Fruit fly (Drosophila melanogaster) whole organism, embryonic: ENCODE results near the gene CG7164.
A peak's percentile ranks its signal among the peaks of the same experiment; 100 is the strongest.

Experiments
- Ada2b ChIP-seq: fragments of 200-800 bp; sonication (Bioruptor generic); IDR thresholded peaks from 2 replicates; pipeline ENCODE4 v1.3.6; 2022; ENCODE audit warnings: missing biosample characterization, missing genetic modification characterization
- B-H1 ChIP-seq: fragments of 200-800 bp; sonication (Bioruptor generic); IDR thresholded peaks from 3 replicates; pipeline ENCODE4 v1.3.6; 2022; ENCODE audit warnings: missing biosample characterization, missing genetic modification characterization
- BEAF-32 ChIP-seq: fragments of 200-800 bp; sonication (Bioruptor generic); optimal IDR thresholded peaks from 3 replicates; lab custom pipeline; 2017; ENCODE audit warnings: missing biosample characterization, missing genetic modification characterization, mild to moderate bottlenecking, moderate library complexity, missing genetic modification reagents
- Bdp1 ChIP-seq: fragments of 200-800 bp; sonication (Bioruptor generic); optimal IDR thresholded peaks from 3 replicates; lab custom pipeline; 2016; ENCODE audit warnings: missing biosample characterization, missing genetic modification characterization
- CG10209 ChIP-seq: fragments of 200-800 bp; sonication (Bioruptor generic); optimal IDR thresholded peaks from 3 replicates; lab custom pipeline; 2017; ENCODE audit warnings: missing biosample characterization, mild to moderate bottlenecking, missing genetic modification characterization, missing genetic modification reagents
- CG10274 ChIP-seq: fragments of 200-800 bp; sonication (Bioruptor generic); optimal IDR thresholded peaks from 3 replicates; lab custom pipeline; 2017; ENCODE audit warnings: missing biosample characterization, mild to moderate bottlenecking, missing genetic modification characterization
- CG10543 ChIP-seq: fragments of 200-800 bp; sonication (Bioruptor generic); optimal IDR thresholded peaks from 3 replicates; lab custom pipeline; 2017; ENCODE audit warnings: missing biosample characterization, mild to moderate bottlenecking, missing genetic modification characterization, moderate library complexity
- CG17328 ChIP-seq: fragments of 200-800 bp; sonication (Bioruptor generic); IDR thresholded peaks from 2 replicates; pipeline ENCODE4 v1.3.6; 2022; ENCODE audit warnings: missing biosample characterization, missing genetic modification characterization
- CG3407 ChIP-seq: fragments of 200-800 bp; sonication (Bioruptor generic); optimal IDR thresholded peaks from 2 replicates; lab custom pipeline; 2018; ENCODE audit warnings: missing biosample characterization, mild to moderate bottlenecking, missing genetic modification characterization
- CG4360 ChIP-seq: fragments of 200-800 bp; sonication (Bioruptor generic); IDR thresholded peaks from 2 replicates; pipeline ENCODE4 v1.3.6; 2022; ENCODE audit warnings: missing biosample characterization, missing genetic modification characterization
- CG43689 ChIP-seq: fragments of 200-800 bp; sonication (Bioruptor generic); IDR thresholded peaks from 2 replicates; pipeline ENCODE4 v1.3.6; 2022; ENCODE audit warnings: missing biosample characterization, missing genetic modification characterization
- CG4617 ChIP-seq: fragments of 200-800 bp; sonication (Bioruptor generic); optimal IDR thresholded peaks from 3 replicates; lab custom pipeline; 2016; ENCODE audit warnings: missing biosample characterization, missing genetic modification characterization, borderline replicate concordance
- CG7928 ChIP-seq: fragments of 200-800 bp; sonication (Bioruptor generic); optimal IDR thresholded peaks from 2 replicates; lab custom pipeline; 2017; ENCODE audit warnings: missing biosample characterization, mild to moderate bottlenecking, missing genetic modification characterization
- CG8359 ChIP-seq: fragments of 200-800 bp; sonication (Bioruptor generic); optimal IDR thresholded peaks from 2 replicates; lab custom pipeline; 2017; ENCODE audit warnings: missing biosample characterization, mild to moderate bottlenecking, missing genetic modification characterization, borderline replicate concordance
- CG8924 ChIP-seq: fragments of 200-800 bp; optimal IDR thresholded peaks from 3 replicates; lab custom pipeline; 2019; ENCODE audit warnings: missing biosample characterization, mild to moderate bottlenecking, missing genetic modification characterization, moderate library complexity
- CG8944 ChIP-seq: fragments of 200-800 bp; sonication (Bioruptor generic); optimal IDR thresholded peaks from 3 replicates; lab custom pipeline; 2016; ENCODE audit warnings: missing biosample characterization, missing genetic modification characterization
- CG9215 ChIP-seq: fragments of 200-800 bp; sonication (Bioruptor generic); IDR thresholded peaks from 2 replicates; pipeline ENCODE4 v1.3.6; 2022; ENCODE audit warnings: missing biosample characterization, missing genetic modification characterization
- CG9797 ChIP-seq: fragments of 200-800 bp; sonication (Bioruptor generic); optimal IDR thresholded peaks from 3 replicates; lab custom pipeline; 2018; ENCODE audit warnings: missing biosample characterization, mild to moderate bottlenecking, missing genetic modification characterization
- Drgx ChIP-seq: fragments of 200-800 bp; sonication (Bioruptor generic); IDR thresholded peaks from 2 replicates; pipeline ENCODE4 v1.3.6; 2022; ENCODE audit warnings: missing biosample characterization, missing genetic modification characterization
- Fer2 ChIP-seq: fragments of 200-800 bp; sonication (Bioruptor generic); optimal IDR thresholded peaks from 2 replicates; lab custom pipeline; 2018; ENCODE audit warnings: missing biosample characterization, mild to moderate bottlenecking, missing genetic modification characterization, moderate library complexity
- H2.0 ChIP-seq: fragments of 200-800 bp; sonication (Bioruptor generic); IDR thresholded peaks from 2 replicates; pipeline ENCODE4 v1.3.6; 2022; ENCODE audit warnings: missing biosample characterization, missing genetic modification characterization
- HHEX ChIP-seq: fragments of 200-800 bp; sonication (Bioruptor generic); optimal IDR thresholded peaks from 3 replicates; lab custom pipeline; 2017; ENCODE audit warnings: missing biosample characterization, mild to moderate bottlenecking, missing genetic modification characterization, missing genetic modification reagents
- Hey ChIP-seq: fragments of 200-800 bp; sonication (Bioruptor generic); optimal IDR thresholded peaks from 3 replicates; lab custom pipeline; 2018; ENCODE audit warnings: missing biosample characterization, mild to moderate bottlenecking, missing genetic modification characterization
- Hmx ChIP-seq: fragments of 200-800 bp; sonication (Bioruptor generic); optimal IDR thresholded peaks from 2 replicates; lab custom pipeline; 2016; ENCODE audit warnings: missing biosample characterization, missing genetic modification characterization
- MBD-R2 ChIP-seq: fragments of 200-800 bp; sonication (Bioruptor generic); IDR thresholded peaks from 2 replicates; pipeline ENCODE4 v1.3.6; 2022; ENCODE audit warnings: missing biosample characterization, missing genetic modification characterization
- MESR4 ChIP-seq: fragments of 200-800 bp; sonication (Bioruptor generic); optimal IDR thresholded peaks from 2 replicates; lab custom pipeline; 2018; ENCODE audit warnings: missing biosample characterization, mild to moderate bottlenecking, missing genetic modification characterization, moderate library complexity
- MTF-1 ChIP-seq: fragments of 200-800 bp; sonication (Bioruptor generic); optimal IDR thresholded peaks from 2 replicates; lab custom pipeline; 2018; ENCODE audit warnings: missing biosample characterization, mild to moderate bottlenecking, missing genetic modification characterization, borderline replicate concordance
- Mad ChIP-seq: fragments of 200-800 bp; sonication (Bioruptor generic); optimal IDR thresholded peaks from 2 replicates; lab custom pipeline; 2016; ENCODE audit warnings: missing biosample characterization, missing genetic modification characterization
- Optix ChIP-seq: fragments of 200-800 bp; sonication (Bioruptor generic); IDR thresholded peaks from 3 replicates; pipeline ENCODE4 v1.3.6; 2022; ENCODE audit warnings: missing biosample characterization, missing genetic modification characterization
- PHDP ChIP-seq: fragments of 200-800 bp; sonication (Bioruptor generic); optimal IDR thresholded peaks from 3 replicates; lab custom pipeline; 2018; ENCODE audit warnings: missing biosample characterization, mild to moderate bottlenecking, missing genetic modification characterization, moderate library complexity
- Sox102F ChIP-seq: fragments of 200-800 bp; sonication (Bioruptor generic); optimal IDR thresholded peaks from 2 replicates; lab custom pipeline; 2018; ENCODE audit warnings: missing biosample characterization, mild to moderate bottlenecking, missing genetic modification characterization, moderate library complexity
- Vsx1 ChIP-seq: fragments of 200-800 bp; sonication (Bioruptor generic); optimal IDR thresholded peaks from 2 replicates; lab custom pipeline; 2017; ENCODE audit warnings: missing biosample characterization, mild to moderate bottlenecking, missing genetic modification characterization, missing genetic modification reagents
- ase ChIP-seq: fragments of 200-800 bp; sonication (Bioruptor generic); IDR thresholded peaks from 3 replicates; pipeline ENCODE4 v1.3.6; 2022; ENCODE audit warnings: missing biosample characterization, missing genetic modification characterization
- ato ChIP-seq: fragments of 200-800 bp; sonication (Bioruptor generic); IDR thresholded peaks from 2 replicates; pipeline ENCODE4 v1.3.6; 2022; ENCODE audit warnings: missing biosample characterization, missing genetic modification characterization; ENCODE audit not compliant: partially characterized antibody
- cato ChIP-seq: fragments of 200-800 bp; sonication (Bioruptor generic); optimal IDR thresholded peaks from 2 replicates; lab custom pipeline; 2016; ENCODE audit warnings: missing biosample characterization, missing genetic modification characterization, borderline replicate concordance
- dm ChIP-seq: fragments of 200-800 bp; sonication (Bioruptor generic); optimal IDR thresholded peaks from 3 replicates; lab custom pipeline; 2016; ENCODE audit warnings: missing biosample characterization, missing genetic modification characterization
- gt ChIP-seq: fragments of 200-800 bp; sonication (Bioruptor generic); IDR thresholded peaks from 2 replicates; pipeline ENCODE4 v1.3.6; 2022; ENCODE audit warnings: missing biosample characterization, missing genetic modification characterization
- hb ChIP-seq: fragments of 200-800 bp; sonication (Bioruptor generic); IDR thresholded peaks from 3 replicates; pipeline ENCODE4 v1.3.6; 2022; ENCODE audit warnings: missing biosample characterization, missing genetic modification characterization; ENCODE audit not compliant: partially characterized antibody
- lab ChIP-seq: fragments of 200-800 bp; sonication (Bioruptor generic); optimal IDR thresholded peaks from 3 replicates; lab custom pipeline; 2017; ENCODE audit warnings: missing biosample characterization, missing genetic modification characterization, mild to moderate bottlenecking, moderate library complexity, missing genetic modification reagents
- mld ChIP-seq: fragments of 200-800 bp; sonication (Bioruptor generic); IDR thresholded peaks from 3 replicates; pipeline ENCODE4 v1.3.6; 2022; ENCODE audit warnings: missing biosample characterization, missing genetic modification characterization; ENCODE audit not compliant: partially characterized antibody
- onecut ChIP-seq: fragments of 200-800 bp; sonication (Bioruptor generic); IDR thresholded peaks from 2 replicates; pipeline ENCODE4 v1.3.6; 2022; ENCODE audit warnings: missing biosample characterization, missing genetic modification characterization
- prd ChIP-seq, 3 experiments: fragments of >200 bp in 2 of 3; fragments of 200-800 bp in 1 of 3; sonication (Bioruptor generic) in 1 of 3; optimal IDR thresholded peaks in 2 of 3; IDR thresholded peaks in 1 of 3; 2 replicates in 2 of 3; 3 replicates in 1 of 3; pipeline versions ENCODE4 v1.3.6 to Lab custom; 2017 to 2022; ENCODE audit warnings: missing biosample characterization in 1 of 3, missing genetic modification characterization in 1 of 3
- pum ChIP-seq: fragments of 200-800 bp; sonication (Bioruptor generic); optimal IDR thresholded peaks from 2 replicates; lab custom pipeline; 2016; ENCODE audit warnings: missing biosample characterization, missing genetic modification characterization
- scrt ChIP-seq: fragments of 200-800 bp; sonication (Bioruptor generic); optimal IDR thresholded peaks from 2 replicates; lab custom pipeline; 2018; ENCODE audit warnings: missing biosample characterization, mild to moderate bottlenecking, missing genetic modification characterization, moderate library complexity
- sr ChIP-seq: fragments of 200-800 bp; sonication (Bioruptor generic); IDR thresholded peaks from 3 replicates; pipeline ENCODE4 v1.3.6; 2022; ENCODE audit warnings: missing biosample characterization, missing genetic modification characterization
- stwl ChIP-seq: fragments of 200-800 bp; sonication (Bioruptor generic); optimal IDR thresholded peaks from 3 replicates; lab custom pipeline; 2018; ENCODE audit warnings: missing biosample characterization, mild to moderate bottlenecking, missing genetic modification characterization, moderate library complexity
- wdn ChIP-seq: fragments of 200-800 bp; sonication (Bioruptor generic); IDR thresholded peaks from 2 replicates; pipeline ENCODE4 v1.3.6; 2022; ENCODE audit warnings: missing biosample characterization, missing genetic modification characterization

The CG7164 gene

dm6 chr2L:7782788-7783401, 1.6 kb downstream of the CG7164 start, which contains the start of gene Brd7-9 (continued):
- TF ChIP-seq Sox102F = peak; percentile 72
- no peak for TF ChIP-seq Mad (GFP tag; lab: Kevin White, UChicago)
- peak; percentile 31 for TF ChIP-seq CG8359 (GFP tag; lab: Kevin White, UChicago)
- peak; percentile 86 for TF ChIP-seq H2.0
- peak; percentile 73 for TF ChIP-seq CG9797 (GFP tag; lab: Kevin White, UChicago)
- peak; percentile 56 for TF ChIP-seq dm (GFP tag; lab: Kevin White, UChicago)
- peak; percentile 70; the same call in 1 of the 2 replicates for TF ChIP-seq wdn (GFP tag; lab: Robert Waterston, UW)
- peak; percentile 10 for TF ChIP-seq Fer2 (tag; lab: Kevin White, UChicago)
- TF ChIP-seq MTF-1 (GFP tag; lab: Kevin White, UChicago) = peak; percentile 55
- no peak for TF ChIP-seq mld (GFP tag; lab: Robert Waterston, UW)
- peak; percentile 73 for TF ChIP-seq onecut (GFP tag; lab: Robert Waterston, UW)
- peak; percentile 67 for TF ChIP-seq HHEX (GFP tag; lab: Kevin White, UChicago)
- TF ChIP-seq gt (GFP tag; lab: Robert Waterston, UW) = no peak
- peak; percentile 51 for TF ChIP-seq CG7928 (GFP tag; lab: Kevin White, UChicago)
- peak; percentile 68; the same call in 2 of the 3 replicates for TF ChIP-seq Optix
- TF ChIP-seq CG10543 = no peak
- peak; percentile 82 for TF ChIP-seq CG17328 (GFP tag; lab: Robert Waterston, UW)
- TF ChIP-seq CG4617 (GFP tag; lab: Kevin White, UChicago) = peak; percentile 65
- peak; percentile 79 for TF ChIP-seq PHDP (tag; lab: Kevin White, UChicago)
- peak; percentile 80; the same call in 2 of the 3 replicates for TF ChIP-seq ase (GFP tag; lab: Robert Waterston, UW)
- 0 out of 2 replicates have a peak, but pooled peaks have one; percentile 6 for TF ChIP-seq CG4360
- no peak for TF ChIP-seq hb (GFP tag; lab: Robert Waterston, UW)
- TF ChIP-seq Ada2b (GFP tag; lab: Robert Waterston, UW) = peak; percentile 65
- peak; percentile 44 for TF ChIP-seq scrt (GFP tag; lab: Kevin White, UChicago)
- peak; percentile 59; the same call in 2 of the 3 replicates for TF ChIP-seq sr (GFP tag; lab: Robert Waterston, UW)
- TF ChIP-seq pum = peak; percentile 51
- TF ChIP-seq CG8924 (tag; lab: Kevin White, UChicago) = peak; percentile 68
- TF ChIP-seq CG10209 (GFP tag; lab: Kevin White, UChicago) = peak; percentile 68
- TF ChIP-seq B-H1 = peak; percentile 77
- TF ChIP-seq CG10274 = peak; percentile 7
- peak; percentile 44 for TF ChIP-seq cato (GFP tag; lab: Kevin White, UChicago)
- peak; percentile 6 for TF ChIP-seq Bdp1
- peak; percentile 89 for TF ChIP-seq lab
- peak; percentile 30; the same call in 1 of the 2 replicates for TF ChIP-seq ato (GFP tag; lab: Robert Waterston, UW)
- peak; percentile 98 for TF ChIP-seq MESR4 (GFP tag; lab: Kevin White, UChicago)
- TF ChIP-seq Drgx (GFP tag; lab: Robert Waterston, UW) = peak; percentile 87
- TF ChIP-seq Hmx (GFP tag; lab: Kevin White, UChicago) = peak; percentile 11
- TF ChIP-seq Hey (tag; lab: Kevin White, UChicago) = no peak
- peak; percentile 51 for TF ChIP-seq BEAF-32
- TF ChIP-seq CG43689 (GFP tag; lab: Robert Waterston, UW) = peak; percentile 43; the same call in 1 of the 2 replicates
- 0 out of 2 replicates have a peak, but pooled peaks have one; percentile 22 for TF ChIP-seq CG9215
- TF ChIP-seq MBD-R2 = peak; percentile 67
- peak; percentile 88 for TF ChIP-seq stwl (tag; lab: Kevin White, UChicago)
- TF ChIP-seq CG3407 (GFP tag; lab: Kevin White, UChicago) = peak; percentile 33
- TF ChIP-seq CG8944 (GFP tag; lab: Kevin White, UChicago) = peak; percentile 56
- no peak for TF ChIP-seq prd (optimal IDR thresholded peaks at IDR 0.05; lab: Kevin White, UChicago)
- TF ChIP-seq prd (GFP tag; IDR thresholded peaks at IDR 0.05; lab: Robert Waterston, UW) = peak; percentile 78
- peak; percentile 56 for TF ChIP-seq Vsx1 (GFP tag; lab: Kevin White, UChicago)
